Fruit fly (Drosophila melanogaster): ENCODE data around the gene Dab.

- no peak for TF ChIP-seq CG6163 (GFP tag; IDR thresholded peaks at IDR 0.05)
- no peak for TF ChIP-seq OdsH (GFP tag; optimal IDR thresholded peaks at IDR 0.05)
- TF ChIP-seq CG1621 (tag; optimal IDR thresholded peaks at IDR 0.05): no peak
- no peak for TF ChIP-seq eg (GFP tag; IDR thresholded peaks at IDR 0.05)
- TF ChIP-seq Sox14 (GFP tag; optimal IDR thresholded peaks at IDR 0.05): no peak
- no peak for TF ChIP-seq CG4318 (GFP tag; optimal IDR thresholded peaks at IDR 0.05)
- TF ChIP-seq cyc (GFP tag; optimal IDR thresholded peaks at IDR 0.05): no peak
- no peak for TF ChIP-seq CG10669 (GFP tag; optimal IDR thresholded peaks at IDR 0.05)
- TF ChIP-seq Lpt (GFP tag; optimal IDR thresholded peaks at IDR 0.05): no peak
- no peak for TF ChIP-seq CG16779 (tag; optimal IDR thresholded peaks at IDR 0.05)
- TF ChIP-seq Sox102F (GFP tag; optimal IDR thresholded peaks at IDR 0.05): no peak
Observed at dm6 chr3L:16679492-16680120, 32.3 kb upstream of the Dab start.
